Worm (Caenorhabditis elegans) whole organism, L3 larva: Measurements from ENCODE around the gene C04H4.1.

ENCODE experiments used
- ZK546.5 ChIP-seq: sonication (generic microtip); optimal IDR thresholded peaks from 2 replicates; lab custom pipeline; 2017; ENCODE audit warnings: missing biosample characterization, missing genetic modification characterization
- elt-3 ChIP-seq, 3 experiments: fragments of 150-350 bp in 1 of 3; sonication (generic microtip) in 2 of 3; optimal IDR thresholded peaks; 2 replicates in 2 of 3; 4 replicates in 1 of 3; lab custom pipeline; 2014 to 2017; ENCODE audit warnings: missing biosample characterization in 3 of 3, missing genetic modification characterization in 3 of 3
- hmg-11 ChIP-seq: sonication (generic microtip); optimal IDR thresholded peaks from 2 replicates; lab custom pipeline; 2016; ENCODE audit warnings: missing genetic modification characterization, missing compliant biosample characterization
- lin-15B ChIP-seq: fragments of 150-350 bp; optimal IDR thresholded peaks from 2 replicates; lab custom pipeline; 2014; ENCODE audit warnings: missing biosample characterization, missing genetic modification characterization
- nfya-1 ChIP-seq: sonication (generic microtip); optimal IDR thresholded peaks from 2 replicates; lab custom pipeline; 2017; ENCODE audit warnings: missing genetic modification characterization, mild to moderate bottlenecking, missing compliant biosample characterization, antibody characterized with exemption, moderate library complexity; ENCODE audit not compliant: insufficient read depth
- nhr-76 ChIP-seq: fragments of 150-350 bp; sonication (generic microtip); optimal IDR thresholded peaks from 5 replicates; lab custom pipeline; 2014; ENCODE audit warnings: missing biosample characterization, missing genetic modification characterization
- zag-1 ChIP-seq: fragments of 150-350 bp; optimal IDR thresholded peaks from 2 replicates; lab custom pipeline; 2014; ENCODE audit warnings: missing biosample characterization, missing genetic modification characterization

Gene C04H4.1

DNA sequence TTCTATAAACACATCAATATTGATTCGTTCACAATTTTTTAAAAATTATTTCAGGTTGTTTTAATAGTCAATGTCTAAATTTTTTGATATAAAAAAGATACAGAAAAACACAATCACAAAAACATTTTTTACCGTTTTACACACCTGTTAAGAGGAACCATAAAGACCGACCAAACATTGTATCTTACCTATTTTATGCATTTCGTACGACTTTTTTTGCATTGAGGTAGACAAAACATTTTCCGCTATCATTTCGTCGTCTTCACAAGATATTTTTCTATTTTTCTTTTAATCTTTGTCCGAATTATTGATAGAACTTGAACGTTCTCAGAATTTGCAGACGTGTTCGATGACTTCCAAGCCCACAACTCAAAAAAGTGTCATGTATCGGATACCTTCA, 49.7 kb downstream of the C04H4.1 start, which contains the start of gene glna-2:
Gene glna-2, plus strand, starts transcription at position 301 of the 400 bp plus-strand sequence.
- TF ChIP-seq nfya-1 (no peak), zag-1 (tag; lab: Kevin White, UChicago) (no peak), ZK546.5 (tag; lab: Kevin White, UChicago) (no peak), elt-3 (tag; optimal IDR thresholded peaks at IDR 0.05; lab: Kevin White, UChicago) (no peak), hmg-11 (tag; lab: Kevin White, UChicago) (no peak), nhr-76 (tag; lab: Kevin White, UChicago) (no peak), lin-15B (tag; lab: Kevin White, UChicago) (no peak)
